Worm (Caenorhabditis elegans): ENCODE results near the gene his-72.
A peak's percentile ranks its signal among the peaks of the same experiment; 100 is the strongest.

Gene his-72

ce11 chrIII:12414533-12414932 lies 45.7 kb upstream of the his-72 start (continued):
- TF ChIP-seq nhr-10 (tag; optimal IDR thresholded peaks at IDR 0.05) (no peak), nhr-76 (tag; optimal IDR thresholded peaks at IDR 0.05) (no peak), php-3 (GFP tag; IDR thresholded peaks at IDR 0.05) (no peak)

ce11 chrIII:12411668-12412067 lies 42.8 kb upstream of the his-72 start:
- TF ChIP-seq nhr-10 (tag; optimal IDR thresholded peaks at IDR 0.05) (no peak), aha-1 (tag) (peak; percentile 15), vab-7 (GFP tag; IDR thresholded peaks at IDR 0.05) (no peak), ceh-28 (tag; optimal IDR thresholded peaks at IDR 0.05) (peak; percentile 92), mdl-1 (tag; optimal IDR thresholded peaks at IDR 0.05) (no peak), ces-1 (GFP tag; optimal IDR thresholded peaks at IDR 0.05) (no peak)

ce11 chrIII:12411059-12411458 lies 42.2 kb upstream of the his-72 start:
- TF ChIP-seq Y48G9A.11 (GFP tag; IDR thresholded peaks at IDR 0.05) = no peak
- peak; percentile 91 for TF ChIP-seq ceh-28 (tag; optimal IDR thresholded peaks at IDR 0.05)

ce11 chrIII:12410304-12410703 lies 41.5 kb upstream of the his-72 start:
- TF ChIP-seq ctbp-1 (GFP tag; IDR thresholded peaks at IDR 0.05) = no peak
- peak; percentile 88 for TF ChIP-seq ceh-28 (tag; optimal IDR thresholded peaks at IDR 0.05)

- 0 out of 2 replicates have a peak, but pooled peaks have one; percentile 16 for TF ChIP-seq lin-29 (GFP tag; IDR thresholded peaks at IDR 0.05)
- TF ChIP-seq T20F7.1 (GFP tag; optimal IDR thresholded peaks at IDR 0.05) = no peak
- TF ChIP-seq snpc-1.2 (GFP tag; IDR thresholded peaks at IDR 0.05) = peak; percentile 37; the same call in 1 of the 2 replicates
- TF ChIP-seq hmg-1.1 (GFP tag; IDR thresholded peaks at IDR 0.05) = peak; percentile 68
- TF ChIP-seq fkh-10 (GFP tag; optimal IDR thresholded peaks at IDR 0.05) = no peak
- TF ChIP-seq skn-1 (tag; optimal IDR thresholded peaks at IDR 0.05) = no peak
- peak; percentile 7 for TF ChIP-seq zfp-2 (tag; optimal IDR thresholded peaks at IDR 0.05)
- TF ChIP-seq ceh-28 (tag; optimal IDR thresholded peaks at IDR 0.05) = no peak
- TF ChIP-seq mdl-1 (tag; optimal IDR thresholded peaks at IDR 0.05) = no peak
- peak; percentile 4 for TF ChIP-seq hlh-30 (tag; optimal IDR thresholded peaks at IDR 0.05; ENCODE audit: insufficient read depth)
- no peak for TF ChIP-seq nhr-41 (GFP tag; IDR thresholded peaks at IDR 0.05)
- peak; percentile 53 for TF ChIP-seq T26A8.4 (GFP tag; IDR thresholded peaks at IDR 0.05)
- TF ChIP-seq egl-27 (tag; optimal IDR thresholded peaks at IDR 0.05) = no peak
- TF ChIP-seq set-16 (GFP tag; IDR thresholded peaks at IDR 0.05) = no peak
- 0 out of 2 replicates have a peak, but pooled peaks have one; percentile 22 for TF ChIP-seq tra-1 (GFP tag; IDR thresholded peaks at IDR 0.05)
- peak; percentile 75 for TF ChIP-seq lim-7 (GFP tag; IDR thresholded peaks at IDR 0.05)
- no peak for TF ChIP-seq dpl-1 (GFP tag; optimal IDR thresholded peaks at IDR 0.05)
- TF ChIP-seq nhr-76 (tag; optimal IDR thresholded peaks at IDR 0.05) = no peak
- no peak for TF ChIP-seq lin-39 (tag; optimal IDR thresholded peaks at IDR 0.05)
- peak; percentile 55; the same call in 1 of the 2 replicates for TF ChIP-seq ctbp-1 (GFP tag; IDR thresholded peaks at IDR 0.05)
- peak; percentile 49; the same call in 1 of the 2 replicates for TF ChIP-seq Y48G9A.11 (GFP tag; IDR thresholded peaks at IDR 0.05)
- TF ChIP-seq ceh-62 (tag; optimal IDR thresholded peaks at IDR 0.05) = no peak
- no peak for TF ChIP-seq daf-8 (GFP tag; IDR thresholded peaks at IDR 0.05)
- peak; percentile 33 for TF ChIP-seq rbr-2 (tag; optimal IDR thresholded peaks at IDR 0.05)
- no peak for TF ChIP-seq ceh-32 (tag; optimal IDR thresholded peaks at IDR 0.05; ENCODE audit: poor library complexity)
- no peak for TF ChIP-seq ZK546.5 (tag; optimal IDR thresholded peaks at IDR 0.05)
- no peak for TF ChIP-seq R02D3.7 (tag; optimal IDR thresholded peaks at IDR 0.05)
- TF ChIP-seq F37D6.2 (tag; optimal IDR thresholded peaks at IDR 0.05) = no peak
- TF ChIP-seq lin-1 (GFP tag; IDR thresholded peaks at IDR 0.05) = no peak
- TF ChIP-seq ceh-20 (GFP tag; IDR thresholded peaks at IDR 0.05) = no peak
- TF ChIP-seq ces-1 (GFP tag; optimal IDR thresholded peaks at IDR 0.05) = no peak
- TF ChIP-seq nhr-42 (GFP tag; IDR thresholded peaks at IDR 0.05) = 0 out of 2 replicates have a peak, but pooled peaks have one; percentile 7
- peak; percentile 72 for TF ChIP-seq lin-38 (GFP tag; IDR thresholded peaks at IDR 0.05)
- peak; percentile 15 for TF ChIP-seq spr-3 (GFP tag; optimal IDR thresholded peaks at IDR 0.05)
- TF ChIP-seq duxl-1 (tag; optimal IDR thresholded peaks at IDR 0.05; ENCODE audit: poor library complexity) = no peak
- peak; percentile 59 for TF ChIP-seq vab-7 (GFP tag; IDR thresholded peaks at IDR 0.05)
- peak; percentile 83 for TF ChIP-seq egl-43 (GFP tag; IDR thresholded peaks at IDR 0.05)
- peak; percentile 25; the same call in 1 of the 2 replicates for TF ChIP-seq dmd-6 (GFP tag; IDR thresholded peaks at IDR 0.05)
- TF ChIP-seq unc-130 (GFP tag; optimal IDR thresholded peaks at IDR 0.05) = no peak
Measured at ce11 chrIII:12399709-12400108, 30.9 kb upstream of the his-72 start.

Measured in whole organism, L4 larva.